Fruit fly (Drosophila melanogaster): ENCODE data around the gene CG34177.

Gene CG34177

dm6 chr2L:4433608-4434007 is at the start of gene CG34177, which contains the start of gene CG34178:
Gene CG34177 (plus strand): TSS chr2L:4433908.
Gene CG34178 (plus strand): TSS chr2L:4433908.
- TF ChIP-seq Crg-1 (GFP tag; optimal IDR thresholded peaks at IDR 0.05), result no peak
- TF ChIP-seq CG7101 (tag; optimal IDR thresholded peaks at IDR 0.05), result no peak
- TF ChIP-seq cnc (optimal IDR thresholded peaks at IDR 0.05), result no peak
- no peak for TF ChIP-seq kay (GFP tag; ENCODE audit: borderline replicate concordance)
- no peak for TF ChIP-seq CG1620 (GFP tag; optimal IDR thresholded peaks at IDR 0.05)
- TF ChIP-seq tj (GFP tag; optimal IDR thresholded peaks at IDR 0.05), result no peak
- no peak for TF ChIP-seq CG11617 (GFP tag; optimal IDR thresholded peaks at IDR 0.05)
- TF ChIP-seq CG5204 (GFP tag; optimal IDR thresholded peaks at IDR 0.05), result no peak
- no peak for TF ChIP-seq cic (GFP tag; optimal IDR thresholded peaks at IDR 0.05)
- TF ChIP-seq CG33017 (tag; optimal IDR thresholded peaks at IDR 0.05), result no peak
- TF ChIP-seq bab1 (GFP tag; optimal IDR thresholded peaks at IDR 0.05), result no peak
- TF ChIP-seq CG7045 (GFP tag; optimal IDR thresholded peaks at IDR 0.05), result no peak
- TF ChIP-seq pad (GFP tag; optimal IDR thresholded peaks at IDR 0.05), result no peak
- TF ChIP-seq toe (GFP tag; optimal IDR thresholded peaks at IDR 0.05), result no peak
- TF ChIP-seq CG12768 (GFP tag; optimal IDR thresholded peaks at IDR 0.05), result no peak
- TF ChIP-seq Clk (GFP tag; optimal IDR thresholded peaks at IDR 0.05), result no peak

DNA sequence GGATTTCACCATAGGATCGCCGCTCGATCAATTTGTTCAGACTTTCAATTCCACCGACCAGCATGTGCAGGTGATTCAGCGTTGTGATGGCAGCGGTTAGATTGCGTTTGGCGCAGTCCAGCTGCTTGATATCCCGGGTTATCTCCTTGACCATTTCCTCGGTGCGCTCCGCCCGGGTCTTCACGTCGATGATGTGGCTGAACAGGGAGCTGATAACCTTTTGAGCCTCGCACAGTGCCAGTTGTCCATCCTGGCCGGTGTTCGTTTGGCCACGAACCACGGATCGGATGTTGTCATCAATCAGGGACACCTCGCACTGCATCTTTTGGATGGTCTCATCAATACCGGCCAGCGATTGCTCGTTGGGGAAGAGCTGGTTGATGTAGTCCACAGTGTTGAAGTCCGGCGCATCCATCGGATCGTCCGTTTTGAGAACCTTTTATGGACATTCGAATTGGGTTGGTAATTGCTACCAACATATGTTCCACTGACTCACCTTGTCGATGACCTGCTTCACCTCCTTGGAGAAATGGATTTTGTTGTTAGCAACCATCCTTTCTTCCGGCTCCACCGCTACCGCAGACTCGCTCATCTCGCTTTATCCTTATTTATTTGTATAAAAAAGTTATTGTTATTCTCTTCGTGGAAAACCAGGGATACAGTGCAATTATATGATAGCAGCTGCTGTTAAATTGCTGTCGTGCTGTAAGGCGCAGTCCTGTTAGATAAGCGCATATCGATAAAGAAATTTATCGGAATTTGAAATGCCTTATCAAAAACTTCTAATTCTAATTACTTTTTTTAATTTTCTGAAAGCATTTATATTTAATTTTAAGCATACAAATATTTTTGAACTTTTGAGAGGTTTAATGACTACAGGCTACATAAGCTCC is 48.1 kb upstream of the CG34177 start, which contains the start of gene Vps53:
Gene Vps53 (minus strand): TSS at position 676 of the 893 bp plus-strand sequence.
- no peak for TF ChIP-seq bab1 (GFP tag; optimal IDR thresholded peaks at IDR 0.05)
- TF ChIP-seq CG7045 (GFP tag; optimal IDR thresholded peaks at IDR 0.05), result no peak
- TF ChIP-seq CG1620 (GFP tag; optimal IDR thresholded peaks at IDR 0.05), result no peak
- no peak for TF ChIP-seq CG14711 (tag; optimal IDR thresholded peaks at IDR 0.05)
- TF ChIP-seq CG7101 (tag; optimal IDR thresholded peaks at IDR 0.05), result no peak
- no peak for TF ChIP-seq cic (GFP tag; optimal IDR thresholded peaks at IDR 0.05)
- TF ChIP-seq kay (GFP tag; ENCODE audit: borderline replicate concordance), result no peak
- no peak for TF ChIP-seq Hr96 (GFP tag; optimal IDR thresholded peaks at IDR 0.05)
- no peak for TF ChIP-seq CG5204 (GFP tag; optimal IDR thresholded peaks at IDR 0.05)
- TF ChIP-seq CG11617 (GFP tag; optimal IDR thresholded peaks at IDR 0.05), result no peak
- TF ChIP-seq pad (GFP tag; optimal IDR thresholded peaks at IDR 0.05), result no peak
- TF ChIP-seq Clk (GFP tag; optimal IDR thresholded peaks at IDR 0.05), result no peak
- no peak for TF ChIP-seq Mnt (GFP tag; optimal IDR thresholded peaks at IDR 0.05)
- no peak for TF ChIP-seq CG33017 (tag; optimal IDR thresholded peaks at IDR 0.05)

dm6 chr2L:4386926-4387550 is 46.7 kb upstream of the CG34177 start, which contains the start of gene Psf2:
Gene Psf2 (minus strand): TSS chr2L:4387356.
- TF ChIP-seq cic (GFP tag; optimal IDR thresholded peaks at IDR 0.05) (peak; percentile 50), tj (GFP tag; optimal IDR thresholded peaks at IDR 0.05) (peak; percentile 20), ovo (GFP tag; optimal IDR thresholded peaks at IDR 0.05) (peak; percentile 4), CG7101 (tag; optimal IDR thresholded peaks at IDR 0.05) (no peak)

DNA sequence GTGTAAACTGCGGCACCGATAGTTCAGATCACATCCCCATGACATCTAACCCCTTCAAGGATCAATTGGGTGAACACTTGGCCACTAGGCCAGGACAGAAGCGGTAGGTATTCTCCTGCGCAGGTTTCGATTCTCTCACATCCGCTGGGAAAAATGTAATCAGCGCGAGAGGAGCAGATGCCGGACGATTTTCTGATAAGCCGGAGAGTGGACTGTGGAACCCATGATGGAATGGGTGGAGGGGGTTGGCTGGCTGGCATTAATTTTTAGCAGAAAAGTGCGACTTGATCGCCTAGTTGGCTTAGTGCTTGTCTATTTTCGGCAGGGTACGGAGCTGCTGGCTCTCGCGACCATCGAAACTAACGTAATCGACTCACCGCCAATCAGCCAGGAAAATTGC is 45.7 kb upstream of the CG34177 start, which contains the start of gene Tps1:
Gene Tps1 (plus strand): TSS at position 301 of the 400 bp plus-strand sequence.
- no peak for TF ChIP-seq cic (GFP tag; optimal IDR thresholded peaks at IDR 0.05)
- TF ChIP-seq CG33017 (tag; optimal IDR thresholded peaks at IDR 0.05), result no peak
- no peak for TF ChIP-seq CG5204 (GFP tag; optimal IDR thresholded peaks at IDR 0.05)
- no peak for TF ChIP-seq toe (GFP tag; optimal IDR thresholded peaks at IDR 0.05)
- no peak for TF ChIP-seq cnc (optimal IDR thresholded peaks at IDR 0.05)
- TF ChIP-seq Hr96 (GFP tag; optimal IDR thresholded peaks at IDR 0.05), result no peak
- TF ChIP-seq pad (GFP tag; optimal IDR thresholded peaks at IDR 0.05), result no peak
- TF ChIP-seq Mnt (GFP tag; optimal IDR thresholded peaks at IDR 0.05), result no peak
- TF ChIP-seq CG7101 (tag; optimal IDR thresholded peaks at IDR 0.05), result no peak
- TF ChIP-seq Crg-1 (GFP tag; optimal IDR thresholded peaks at IDR 0.05), result no peak

- TF ChIP-seq cic (GFP tag; optimal IDR thresholded peaks at IDR 0.05) (peak; percentile 43), Clk (GFP tag; optimal IDR thresholded peaks at IDR 0.05) (no peak)
Observed at dm6 chr2L:4389405-4390115, 44.1 kb upstream of the CG34177 start.

dm6 chr2L:4393842-4394421 is 39.8 kb upstream of the CG34177 start, which contains the start of gene CG3652:
Gene CG3652 (minus strand): TSS chr2L:4393876.
- no peak for TF ChIP-seq CG33017 (tag; optimal IDR thresholded peaks at IDR 0.05)
- no peak for TF ChIP-seq CG12768 (GFP tag; optimal IDR thresholded peaks at IDR 0.05)
- peak; percentile 68 for TF ChIP-seq Hr96 (GFP tag; optimal IDR thresholded peaks at IDR 0.05)
- TF ChIP-seq bab1 (GFP tag; optimal IDR thresholded peaks at IDR 0.05), result peak; percentile 5
- TF ChIP-seq Clk (GFP tag; optimal IDR thresholded peaks at IDR 0.05), result no peak
- no peak for TF ChIP-seq CG7101 (tag; optimal IDR thresholded peaks at IDR 0.05)
- TF ChIP-seq ovo (GFP tag; optimal IDR thresholded peaks at IDR 0.05), result no peak
- peak; percentile 7 for TF ChIP-seq CG1620 (GFP tag; optimal IDR thresholded peaks at IDR 0.05)
- TF ChIP-seq tj (GFP tag; optimal IDR thresholded peaks at IDR 0.05), result peak; percentile 53
- peak; percentile 43 for TF ChIP-seq CG11617 (GFP tag; optimal IDR thresholded peaks at IDR 0.05)
- peak; percentile 72 for TF ChIP-seq toe (GFP tag; optimal IDR thresholded peaks at IDR 0.05)
- TF ChIP-seq CG5204 (GFP tag; optimal IDR thresholded peaks at IDR 0.05), result peak; percentile 62
- TF ChIP-seq CG14711 (tag; optimal IDR thresholded peaks at IDR 0.05), result peak; percentile 33
- no peak for TF ChIP-seq Crg-1 (GFP tag; optimal IDR thresholded peaks at IDR 0.05)
- TF ChIP-seq cnc (optimal IDR thresholded peaks at IDR 0.05), result no peak

Measured in whole organism, adult.